Worm (Caenorhabditis elegans) whole organism, L3 larva: ENCODE measurements around the gene W07A12.4.

Source experiments
- ama-1 ChIP-seq: fragments of 150-350 bp; optimal IDR thresholded peaks from 2 replicates; lab custom pipeline; 2018
- ceh-82 ChIP-seq: fragments of 150-350 bp; optimal IDR thresholded peaks from 2 replicates; lab custom pipeline; 2014; ENCODE audit warnings: missing biosample characterization, missing genetic modification characterization
- daf-12 ChIP-seq: fragments of 150-350 bp; optimal IDR thresholded peaks from 2 replicates; lab custom pipeline; 2014; ENCODE audit warnings: missing biosample characterization, missing genetic modification reagents, missing genetic modification characterization
- elt-2 ChIP-seq: sonication (generic microtip); optimal IDR thresholded peaks from 2 replicates; lab custom pipeline; 2016; ENCODE audit warnings: missing genetic modification reagents, mild to moderate bottlenecking, missing genetic modification characterization, missing compliant biosample characterization
- fkh-10 ChIP-seq: sonication (generic microtip); optimal IDR thresholded peaks from 2 replicates; lab custom pipeline; 2017; ENCODE audit warnings: missing biosample characterization, missing genetic modification reagents, missing genetic modification characterization
- fos-1 ChIP-seq: fragments of 150-350 bp; optimal IDR thresholded peaks from 2 replicates; lab custom pipeline; 2014; ENCODE audit warnings: missing biosample characterization, missing genetic modification characterization
- nhr-77 ChIP-seq: fragments of 150-350 bp; optimal IDR thresholded peaks from 2 replicates; lab custom pipeline; 2014; ENCODE audit warnings: missing biosample characterization, missing genetic modification characterization
- pha-4 ChIP-seq: fragments of 150-350 bp; optimal IDR thresholded peaks from 2 replicates; lab custom pipeline; 2014; ENCODE audit warnings: missing biosample characterization, missing genetic modification reagents, missing genetic modification characterization
- skn-1 ChIP-seq: fragments of 150-350 bp; optimal IDR thresholded peaks from 2 replicates; lab custom pipeline; 2014; ENCODE audit warnings: missing biosample characterization, missing genetic modification characterization
- snpc-4 ChIP-seq: fragments of 150-350 bp; optimal IDR thresholded peaks from 2 replicates; lab custom pipeline; 2014; ENCODE audit warnings: missing biosample characterization, missing genetic modification characterization
- zag-1 ChIP-seq: fragments of 150-350 bp; optimal IDR thresholded peaks from 2 replicates; lab custom pipeline; 2014; ENCODE audit warnings: missing biosample characterization, missing genetic modification characterization

DNA sequence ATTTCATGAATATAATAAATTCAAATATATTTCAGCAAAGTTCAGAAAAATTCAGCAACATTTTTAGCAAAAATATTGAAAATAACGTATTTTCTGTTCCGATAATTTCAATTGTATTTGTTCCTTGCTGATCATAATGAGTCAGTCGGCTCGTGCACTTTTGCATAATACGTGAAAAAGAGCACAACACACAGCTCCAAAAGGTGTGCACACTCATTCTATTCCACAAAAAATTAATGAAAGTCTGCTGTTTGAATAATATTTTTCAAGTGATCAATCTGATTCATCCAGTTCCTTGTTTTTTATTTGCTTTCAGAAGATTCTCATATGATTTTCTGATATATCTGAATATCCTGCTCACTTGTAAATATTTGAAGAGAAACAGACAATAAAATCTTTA lies 8.3 kb downstream of the W07A12.4 start:
- TF ChIP-seq snpc-4 (tag; lab: Kevin White, UChicago) (no peak), skn-1 (tag; lab: Kevin White, UChicago) (no peak), daf-12 (tag; lab: Kevin White, UChicago) (no peak), ceh-82 (tag; lab: Kevin White, UChicago) (no peak), pha-4 (no peak), ama-1 (no peak), elt-2 (tag; lab: Kevin White, UChicago) (no peak), fkh-10 (GFP tag; lab: Kevin White, UChicago) (no peak), fos-1 (tag; lab: Kevin White, UChicago) (no peak), zag-1 (tag; lab: Kevin White, UChicago) (no peak), nhr-77 (tag; lab: Kevin White, UChicago) (no peak)
